Fruit fly (Drosophila melanogaster) whole organism, embryonic: ENCODE results near the gene eIF3l.

Experiments used
- Ada2b ChIP-seq: fragments of 200-800 bp; sonication (Bioruptor generic); IDR thresholded peaks from 2 replicates; pipeline ENCODE4 v1.3.6; 2022; ENCODE audit warnings: missing biosample characterization, missing genetic modification characterization
- Awh ChIP-seq: fragments of 200-800 bp; sonication (Bioruptor generic); IDR thresholded peaks from 2 replicates; pipeline ENCODE4, ENCODE4 v1.3.6; 2022; ENCODE audit warnings: missing biosample characterization, missing genetic modification characterization
- CG11504 ChIP-seq: fragments of 200-800 bp; sonication (Bioruptor generic); optimal IDR thresholded peaks from 3 replicates; lab custom pipeline; 2019; ENCODE audit warnings: missing biosample characterization, mild to moderate bottlenecking, missing genetic modification characterization, moderate library complexity
- CG14710 ChIP-seq: fragments of 200-800 bp; sonication (Bioruptor generic); optimal IDR thresholded peaks from 3 replicates; lab custom pipeline; 2019; ENCODE audit warnings: missing biosample characterization, mild to moderate bottlenecking, missing genetic modification characterization, moderate library complexity
- CG15514 ChIP-seq: fragments of 200-800 bp; sonication (Bioruptor generic); optimal IDR thresholded peaks from 3 replicates; lab custom pipeline; 2017; ENCODE audit warnings: missing biosample characterization, missing genetic modification characterization, mild to moderate bottlenecking, moderate library complexity, missing genetic modification reagents
- CG1792 ChIP-seq: fragments of 200-800 bp; sonication (Bioruptor generic); optimal IDR thresholded peaks from 2 replicates; lab custom pipeline; 2016; ENCODE audit warnings: missing biosample characterization, missing genetic modification characterization
- CG2120 ChIP-seq: fragments of 200-800 bp; sonication (Bioruptor generic); optimal IDR thresholded peaks from 3 replicates; lab custom pipeline; 2016; ENCODE audit warnings: missing biosample characterization, missing genetic modification characterization
- CG32772 ChIP-seq: fragments of 200-800 bp; sonication (Bioruptor generic); IDR thresholded peaks from 2 replicates; pipeline ENCODE4 v1.3.6; 2022; ENCODE audit warnings: missing biosample characterization, missing genetic modification characterization
- CG3847 ChIP-seq: fragments of 200-800 bp; sonication (Bioruptor generic); IDR thresholded peaks from 2 replicates; pipeline ENCODE4 v1.3.6; 2022; ENCODE audit warnings: missing biosample characterization, missing genetic modification characterization
- CG3995 ChIP-seq: fragments of 200-800 bp; sonication (Bioruptor generic); optimal IDR thresholded peaks from 3 replicates; lab custom pipeline; 2016; ENCODE audit warnings: missing biosample characterization, missing genetic modification characterization
- CG6689 ChIP-seq: fragments of 200-800 bp; sonication (Bioruptor generic); IDR thresholded peaks from 2 replicates; pipeline ENCODE4 v1.3.6; 2022; ENCODE audit warnings: missing biosample characterization, missing genetic modification characterization
- CG8388 ChIP-seq: fragments of 200-800 bp; sonication (Bioruptor generic); optimal IDR thresholded peaks from 2 replicates; lab custom pipeline; 2019; ENCODE audit warnings: missing biosample characterization, mild to moderate bottlenecking, missing genetic modification characterization, moderate library complexity
- Dll ChIP-seq: fragments of 200-800 bp; sonication (Bioruptor generic); IDR thresholded peaks from 4 replicates; pipeline ENCODE4 v1.3.6; 2022; ENCODE audit warnings: missing biosample characterization, missing genetic modification characterization; ENCODE audit not compliant: partially characterized antibody
- Drgx ChIP-seq: fragments of 200-800 bp; sonication (Bioruptor generic); IDR thresholded peaks from 2 replicates; pipeline ENCODE4 v1.3.6; 2022; ENCODE audit warnings: missing biosample characterization, missing genetic modification characterization
- Mad ChIP-seq: fragments of 200-800 bp; sonication (Bioruptor generic); optimal IDR thresholded peaks from 2 replicates; lab custom pipeline; 2016; ENCODE audit warnings: missing biosample characterization, missing genetic modification characterization
- Mrtf ChIP-seq: fragments of 200-800 bp; sonication (Bioruptor generic); IDR thresholded peaks from 3 replicates; pipeline ENCODE4 v1.3.6; 2022; ENCODE audit warnings: missing biosample characterization, missing genetic modification characterization
- NK7.1 ChIP-seq: fragments of 200-800 bp; sonication (Bioruptor generic); optimal IDR thresholded peaks from 3 replicates; lab custom pipeline; 2016; ENCODE audit warnings: missing biosample characterization, missing genetic modification characterization
- Nf-YA ChIP-seq: fragments of 200-800 bp; sonication (Bioruptor generic); IDR thresholded peaks from 2 replicates; pipeline ENCODE4 v1.3.6; 2022; ENCODE audit warnings: missing biosample characterization, missing genetic modification characterization
- Ptx1 ChIP-seq: fragments of 200-800 bp; sonication (Bioruptor generic); IDR thresholded peaks from 2 replicates; pipeline ENCODE4 v1.3.6; 2022; ENCODE audit warnings: missing biosample characterization, missing genetic modification characterization
- Scr ChIP-seq: fragments of 200-800 bp; sonication (Bioruptor generic); IDR thresholded peaks from 2 replicates; pipeline ENCODE4 v1.3.6; 2022; ENCODE audit warnings: missing biosample characterization, missing genetic modification characterization; ENCODE audit not compliant: partially characterized antibody
- Sox100B ChIP-seq: fragments of 200-800 bp; sonication (Bioruptor generic); optimal IDR thresholded peaks from 3 replicates; lab custom pipeline; 2018; ENCODE audit warnings: missing biosample characterization, mild to moderate bottlenecking, missing genetic modification characterization
- Xbp1 ChIP-seq: fragments of 200-800 bp; sonication (Bioruptor generic); optimal IDR thresholded peaks from 3 replicates; lab custom pipeline; 2016; ENCODE audit warnings: missing biosample characterization, mild to moderate bottlenecking, missing genetic modification characterization
- bigmax ChIP-seq: fragments of 200-800 bp; sonication (Bioruptor generic); optimal IDR thresholded peaks from 2 replicates; lab custom pipeline; 2018; ENCODE audit warnings: missing biosample characterization, mild to moderate bottlenecking, missing genetic modification characterization
- bsh ChIP-seq, 2 experiments: fragments of 200-800 bp; sonication (Bioruptor generic); optimal IDR thresholded peaks; 2 replicates each; lab custom pipeline; 2017 to 2018; ENCODE audit warnings: mild to moderate bottlenecking in 2 of 2, missing biosample characterization in 2 of 2, missing genetic modification characterization in 2 of 2, moderate library complexity in 1 of 2
- chif ChIP-seq, 2 experiments: fragments of 200-800 bp; sonication (Bioruptor generic); optimal IDR thresholded peaks; 3 replicates each; lab custom pipeline; 2016; ENCODE audit warnings: missing biosample characterization in 2 of 2, missing genetic modification characterization in 2 of 2
- chm ChIP-seq: fragments of 200-800 bp; sonication (Bioruptor generic); IDR thresholded peaks from 2 replicates; pipeline ENCODE4 v1.3.6; 2022; ENCODE audit warnings: missing biosample characterization, missing genetic modification characterization
- ci ChIP-seq: fragments of 200-800 bp; sonication (Bioruptor generic); IDR thresholded peaks from 3 replicates; pipeline ENCODE4 v1.3.6; 2022; ENCODE audit warnings: missing biosample characterization, missing genetic modification characterization
- corto ChIP-seq: fragments of 200-800 bp; sonication (Bioruptor generic); optimal IDR thresholded peaks from 2 replicates; lab custom pipeline; 2016; ENCODE audit warnings: missing biosample characterization, mild to moderate bottlenecking, missing genetic modification characterization, moderate library complexity
- disco-r ChIP-seq: fragments of 200-800 bp; sonication (Bioruptor generic); optimal IDR thresholded peaks from 2 replicates; lab custom pipeline; 2016; ENCODE audit warnings: missing biosample characterization, missing genetic modification characterization
- eyg ChIP-seq: fragments of 200-800 bp; sonication (Bioruptor generic); optimal IDR thresholded peaks from 3 replicates; lab custom pipeline; 2016; ENCODE audit warnings: missing biosample characterization, missing genetic modification characterization
- fd102C ChIP-seq: fragments of 200-800 bp; sonication (Bioruptor generic); optimal IDR thresholded peaks from 2 replicates; lab custom pipeline; 2018; ENCODE audit warnings: missing biosample characterization, mild to moderate bottlenecking, missing genetic modification characterization, moderate library complexity
- gem ChIP-seq: fragments of 200-800 bp; sonication (Bioruptor generic); optimal IDR thresholded peaks from 2 replicates; lab custom pipeline; 2019; ENCODE audit warnings: missing biosample characterization, mild to moderate bottlenecking, missing genetic modification characterization, moderate library complexity
- h ChIP-seq: fragments of >200 bp; optimal IDR thresholded peaks from 2 replicates; lab custom pipeline; 2017
- lbe ChIP-seq: fragments of 200-800 bp; sonication (Bioruptor generic); optimal IDR thresholded peaks from 2 replicates; lab custom pipeline; 2016; ENCODE audit warnings: missing biosample characterization, mild to moderate bottlenecking, missing genetic modification characterization
- nom ChIP-seq: fragments of 200-800 bp; sonication (Bioruptor generic); optimal IDR thresholded peaks from 2 replicates; lab custom pipeline; 2017; ENCODE audit warnings: missing biosample characterization, missing genetic modification characterization, mild to moderate bottlenecking, moderate library complexity, missing genetic modification reagents
- peb ChIP-seq: fragments of 200-800 bp; sonication (Bioruptor generic); IDR thresholded peaks from 2 replicates; pipeline ENCODE4 v1.3.6; 2022; ENCODE audit warnings: missing biosample characterization, missing genetic modification characterization
- phol ChIP-seq: fragments of 200-800 bp; sonication (Bioruptor generic); optimal IDR thresholded peaks from 3 replicates; lab custom pipeline; 2018; ENCODE audit warnings: missing biosample characterization, mild to moderate bottlenecking, missing genetic modification characterization, moderate library complexity
- pnt ChIP-seq: fragments of 200-800 bp; sonication (Bioruptor generic); optimal IDR thresholded peaks from 3 replicates; lab custom pipeline; 2016; ENCODE audit warnings: missing biosample characterization, missing genetic modification characterization
- row ChIP-seq: fragments of 200-800 bp; sonication (Bioruptor generic); IDR thresholded peaks from 3 replicates; pipeline ENCODE4 v1.3.6; 2022; ENCODE audit warnings: missing biosample characterization, missing genetic modification characterization
- run ChIP-seq: fragments of 200-800 bp; sonication (Bioruptor generic); optimal IDR thresholded peaks from 3 replicates; lab custom pipeline; 2018; ENCODE audit warnings: missing biosample characterization, mild to moderate bottlenecking, missing genetic modification characterization
- sens ChIP-seq: fragments of 200-800 bp; sonication (Bioruptor generic); peaks from one replicate; lab custom pipeline; 2016; ENCODE audit warnings: missing biosample characterization, missing genetic modification characterization
- sisA ChIP-seq: fragments of 200-800 bp; sonication (Bioruptor generic); IDR thresholded peaks from 2 replicates; pipeline ENCODE4 v1.3.6; 2022; ENCODE audit warnings: missing biosample characterization, missing genetic modification characterization
- slp2 ChIP-seq: fragments of 200-800 bp; sonication (Bioruptor generic); optimal IDR thresholded peaks from 2 replicates; lab custom pipeline; 2016; ENCODE audit warnings: missing biosample characterization, missing genetic modification characterization
- sug ChIP-seq: fragments of 200-800 bp; optimal IDR thresholded peaks from 2 replicates; lab custom pipeline; 2019; ENCODE audit warnings: missing biosample characterization, mild to moderate bottlenecking, missing genetic modification characterization, moderate library complexity
- tgo ChIP-seq: fragments of 200-800 bp; sonication (Bioruptor generic); IDR thresholded peaks from 3 replicates; pipeline ENCODE4 v1.3.6; 2022; ENCODE audit warnings: missing biosample characterization, missing genetic modification characterization

The eIF3l gene

dm6 chr3L:12115966-12116735 is 29.7 kb downstream of the eIF3l start, which contains the start of gene vers (continued):
- TF ChIP-seq bigmax (GFP tag; lab: Kevin White, UChicago), result no peak
- TF ChIP-seq Dll (GFP tag; lab: Robert Waterston, UW), result peak; percentile 95
- TF ChIP-seq sug, result peak; percentile 3
- peak; percentile 50 for TF ChIP-seq CG3847 (GFP tag; lab: Robert Waterston, UW)
- no peak for TF ChIP-seq pnt (GFP tag; lab: Kevin White, UChicago)
- TF ChIP-seq Awh (GFP tag; lab: Robert Waterston, UW), result peak; percentile 30; the same call in 1 of the 2 replicates

- TF ChIP-seq chif (GFP tag; optimal IDR thresholded peaks at IDR 0.05; lab: Kevin White, UChicago) (no peak), lbe (GFP tag; lab: Kevin White, UChicago) (peak; percentile 91), Drgx (GFP tag; lab: Robert Waterston, UW) (peak; percentile 65), Mad (GFP tag; lab: Kevin White, UChicago) (no peak), bsh (GFP tag; optimal IDR thresholded peaks at IDR 0.05; lab: Kevin White, UChicago) (peak in 1 of 2 experiments; percentile 81), nom (peak; percentile 78), corto (GFP tag; lab: Kevin White, UChicago) (peak; percentile 90), sens (peak; percentile 66)
- TF ChIP-seq, all 482 proteins: peak for 6
These were observed 30.8 kb downstream of the eIF3l start for dm6 chr3L:12115103-12115502.

dm6 chr3L:12114188-12114587 is 31.7 kb downstream of the eIF3l start:
- TF ChIP-seq CG11504 (tag; lab: Kevin White, UChicago), result peak; percentile 32
- peak; percentile 34 for TF ChIP-seq lbe (GFP tag; lab: Kevin White, UChicago)
- peak; percentile 50 for TF ChIP-seq nom
- no peak for TF ChIP-seq NK7.1
- no peak for TF ChIP-seq chm (GFP tag; lab: Robert Waterston, UW)
- TF ChIP-seq row, result peak; percentile 37; the same call in 1 of the 3 replicates
- TF ChIP-seq Mrtf (GFP tag; lab: Robert Waterston, UW), result no peak
- TF ChIP-seq h, result no peak
- no peak for TF ChIP-seq slp2 (GFP tag; lab: Kevin White, UChicago)
- peak; percentile 9 for TF ChIP-seq CG14710
- no peak for TF ChIP-seq fd102C
- peak; percentile 22; the same call in 1 of the 2 replicates for TF ChIP-seq sisA
- TF ChIP-seq disco-r (GFP tag; lab: Kevin White, UChicago), result no peak
- no peak for TF ChIP-seq peb (GFP tag; lab: Robert Waterston, UW)
- TF ChIP-seq Drgx (GFP tag; lab: Robert Waterston, UW), result peak; percentile 86
- TF ChIP-seq Nf-YA, result peak; percentile 29; the same call in 1 of the 2 replicates
- peak; percentile 30; the same call in 1 of the 3 replicates for TF ChIP-seq tgo (GFP tag; lab: Robert Waterston, UW)
- 0 out of 2 replicates have a peak, but pooled peaks have one; percentile 32 for TF ChIP-seq CG6689 (GFP tag; lab: Robert Waterston, UW)
- TF ChIP-seq CG2120 (GFP tag; lab: Kevin White, UChicago), result no peak
- TF ChIP-seq CG32772 (GFP tag; lab: Robert Waterston, UW), result peak; percentile 33; the same call in 1 of the 2 replicates
- peak; percentile 40 for TF ChIP-seq Sox100B
- TF ChIP-seq bsh (GFP tag; optimal IDR thresholded peaks at IDR 0.05; lab: Kevin White, UChicago), result peak in 1 of 2 experiments; percentile 37
- TF ChIP-seq phol (tag; lab: Kevin White, UChicago), result peak; percentile 25
- no peak for TF ChIP-seq Scr (GFP tag; lab: Robert Waterston, UW)
- peak; percentile 33 for TF ChIP-seq gem (tag; lab: Kevin White, UChicago)
- no peak for TF ChIP-seq eyg (GFP tag; lab: Kevin White, UChicago)
- TF ChIP-seq run, result no peak
- TF ChIP-seq CG3995 (GFP tag; lab: Kevin White, UChicago), result no peak
- TF ChIP-seq ci (GFP tag; lab: Robert Waterston, UW), result peak; percentile 66; the same call in 2 of the 3 replicates
- TF ChIP-seq CG8388, result peak; percentile 9
- TF ChIP-seq Ada2b, result peak; percentile 51; the same call in 1 of the 2 replicates
- TF ChIP-seq Ptx1 (GFP tag; lab: Robert Waterston, UW), result 0 out of 2 replicates have a peak, but pooled peaks have one; percentile 25
- no peak for TF ChIP-seq CG1792 (GFP tag; lab: Kevin White, UChicago)
- TF ChIP-seq Xbp1 (GFP tag; lab: Kevin White, UChicago), result peak; percentile 13
- no peak for TF ChIP-seq CG15514
